Worm (Caenorhabditis elegans) whole organism, dauer: ENCODE data around the gene F22F7.11.
"Not testable (repeated sequence)": the region's sequence is repeated elsewhere in the genome, so short reads cannot be mapped to it uniquely, and the experiment has no call there.

Experiments
- unc-62 ChIP-seq: sonication (generic microtip); optimal IDR thresholded peaks from 2 replicates; lab custom pipeline; 2017; ENCODE audit warnings: missing biosample characterization, missing genetic modification reagents, missing genetic modification characterization

F22F7.11 gene

ce11 chrV:2119529-2119928 lies at the start of gene F22F7.11:
Gene F22F7.11 (plus strand): TSS chrV:2119829.
- no peak for TF ChIP-seq unc-62 (GFP tag; lab: Kevin White, UChicago)

- TF ChIP-seq unc-62 (GFP tag; lab: Kevin White, UChicago): no peak
Measured at ce11 chrV:2072807-2073206, 46.8 kb upstream of the F22F7.11 start, which contains the start of gene Y40B10A.9. Gene Y40B10A.9 (minus strand): TSS chrV:2072907.

ce11 chrV:2076043-2076442 lies 43.6 kb upstream of the F22F7.11 start:
- TF ChIP-seq unc-62 (GFP tag; lab: Kevin White, UChicago): no peak

ce11 chrV:2081269-2081668 lies 38.4 kb upstream of the F22F7.11 start:
- no peak for TF ChIP-seq unc-62 (GFP tag; lab: Kevin White, UChicago)

- TF ChIP-seq unc-62 (GFP tag; lab: Kevin White, UChicago): no peak
Measured at ce11 chrV:2081894-2082293, 37.7 kb upstream of the F22F7.11 start.

ce11 chrV:2083869-2084268 lies 35.8 kb upstream of the F22F7.11 start:
- TF ChIP-seq unc-62 (GFP tag; lab: Kevin White, UChicago): no peak

ce11 chrV:2085745-2086267 lies 33.8 kb upstream of the F22F7.11 start, which contains the start of gene F36F12.3:
Gene F36F12.3 (plus strand): TSS chrV:2085795.
- TF ChIP-seq unc-62 (GFP tag; lab: Kevin White, UChicago): not testable (repeated sequence)

ce11 chrV:2090321-2090720 lies 29.3 kb upstream of the F22F7.11 start, which contains the start of gene ztf-28:
Gene ztf-28 (plus strand): TSS chrV:2090669.
- not testable (repeated sequence) for TF ChIP-seq unc-62 (GFP tag; lab: Kevin White, UChicago)

- TF ChIP-seq unc-62 (GFP tag; lab: Kevin White, UChicago): no peak
Measured at ce11 chrV:2095204-2095603, 24.4 kb upstream of the F22F7.11 start, which contains the start of gene F36F12.2. Gene F36F12.2 (minus strand): TSS chrV:2095304.

ce11 chrV:2095772-2096171 lies 23.9 kb upstream of the F22F7.11 start, which contains the start of gene clec-207:
Gene clec-207 (plus strand): TSS chrV:2096072.
- TF ChIP-seq unc-62 (GFP tag; lab: Kevin White, UChicago): no peak

ce11 chrV:2097653-2098052 lies 22.0 kb upstream of the F22F7.11 start, which contains the start of gene clec-208:
Gene clec-208 (plus strand): TSS chrV:2097953.
- TF ChIP-seq unc-62 (GFP tag; lab: Kevin White, UChicago): no peak

- TF ChIP-seq unc-62 (GFP tag; lab: Kevin White, UChicago): no peak
Measured at ce11 chrV:2099040-2099439, 20.6 kb upstream of the F22F7.11 start, which contains the start of gene F36F12.7. Gene F36F12.7 (plus strand): TSS chrV:2099340.

ce11 chrV:2103118-2103517 lies 16.5 kb upstream of the F22F7.11 start, which contains the start of gene F36F12.1:
Gene F36F12.1 (minus strand): TSS chrV:2103218.
- no peak for TF ChIP-seq unc-62 (GFP tag; lab: Kevin White, UChicago)

ce11 chrV:2105976-2106375 lies 13.7 kb upstream of the F22F7.11 start, which contains the start of gene F22F7.4:
Gene F22F7.4 (minus strand): TSS chrV:2106076.
- TF ChIP-seq unc-62 (GFP tag; lab: Kevin White, UChicago): no peak

ce11 chrV:2109295-2109694 lies 10.3 kb upstream of the F22F7.11 start, which contains the start of gene ckb-4:
Gene ckb-4 (minus strand): TSS chrV:2109434.
- no peak for TF ChIP-seq unc-62 (GFP tag; lab: Kevin White, UChicago)

- no peak for TF ChIP-seq unc-62 (GFP tag; lab: Kevin White, UChicago)
Measured at ce11 chrV:2110368-2110767, 9.3 kb upstream of the F22F7.11 start, which contains the start of gene F22F7.3. Gene F22F7.3 (plus strand): TSS chrV:2110668.

ce11 chrV:2118574-2118973 lies 1.1 kb upstream of the F22F7.11 start, which contains the start of gene bgnt-1.2:
Gene bgnt-1.2 (minus strand): TSS chrV:2118674.
- no peak for TF ChIP-seq unc-62 (GFP tag; lab: Kevin White, UChicago)
